Fruit fly (Drosophila melanogaster) whole organism, embryonic: ENCODE data around the gene CG7550.

Experiments
- Antp ChIP-seq: fragments of 200-800 bp; sonication (Bioruptor generic); optimal IDR thresholded peaks from 3 replicates; lab custom pipeline; 2016; ENCODE audit warnings: missing biosample characterization, missing genetic modification characterization
- BtbVII ChIP-seq: fragments of 200-800 bp; sonication (Bioruptor generic); optimal IDR thresholded peaks from 3 replicates; lab custom pipeline; 2017; ENCODE audit warnings: missing biosample characterization, mild to moderate bottlenecking, missing genetic modification characterization
- CG11093 ChIP-seq: fragments of 200-800 bp; sonication (Bioruptor generic); IDR thresholded peaks from 3 replicates; pipeline ENCODE4 v1.3.6; 2022; ENCODE audit warnings: missing biosample characterization, missing genetic modification characterization
- CG11456 ChIP-seq: fragments of 200-800 bp; sonication (Bioruptor generic); IDR thresholded peaks from 3 replicates; pipeline ENCODE4 v1.3.6; 2022; ENCODE audit warnings: missing biosample characterization, missing genetic modification characterization
- CG13287 ChIP-seq: fragments of 200-800 bp; sonication (Bioruptor generic); IDR thresholded peaks from 2 replicates; pipeline ENCODE4 v1.3.6; 2022; ENCODE audit warnings: missing biosample characterization, missing genetic modification characterization; ENCODE audit not compliant: partially characterized antibody
- CG16863 ChIP-seq: fragments of 200-800 bp; sonication (Bioruptor generic); optimal IDR thresholded peaks from 3 replicates; lab custom pipeline; 2016; ENCODE audit warnings: missing biosample characterization, missing genetic modification characterization
- CG18262 ChIP-seq: fragments of 200-800 bp; optimal IDR thresholded peaks from 3 replicates; lab custom pipeline; 2019; ENCODE audit warnings: missing biosample characterization, mild to moderate bottlenecking, missing genetic modification characterization, moderate library complexity
- CG18619 ChIP-seq: fragments of 200-800 bp; sonication (Bioruptor generic); optimal IDR thresholded peaks from 3 replicates; lab custom pipeline; 2017; ENCODE audit warnings: missing biosample characterization, mild to moderate bottlenecking, missing genetic modification characterization
- CG31224 ChIP-seq: fragments of 200-800 bp; sonication (Bioruptor generic); IDR thresholded peaks from 2 replicates; pipeline ENCODE4 v1.3.6; 2022; ENCODE audit warnings: missing biosample characterization, missing genetic modification characterization
- CG31365 ChIP-seq: fragments of 200-800 bp; sonication (Bioruptor generic); optimal IDR thresholded peaks from 2 replicates; lab custom pipeline; 2018; ENCODE audit warnings: missing biosample characterization, mild to moderate bottlenecking, missing genetic modification characterization
- CG3838 ChIP-seq: fragments of 200-800 bp; sonication (Bioruptor generic); optimal IDR thresholded peaks from 3 replicates; lab custom pipeline; 2016; ENCODE audit warnings: missing biosample characterization, missing genetic modification characterization
- CG4360 ChIP-seq: fragments of 200-800 bp; sonication (Bioruptor generic); IDR thresholded peaks from 2 replicates; pipeline ENCODE4 v1.3.6; 2022; ENCODE audit warnings: missing biosample characterization, missing genetic modification characterization
- CG6683 ChIP-seq: fragments of 200-800 bp; sonication (Bioruptor generic); optimal IDR thresholded peaks from 2 replicates; lab custom pipeline; 2017; ENCODE audit warnings: missing biosample characterization, mild to moderate bottlenecking, missing genetic modification characterization, missing genetic modification reagents
- CG7372 ChIP-seq: fragments of 200-800 bp; sonication (Bioruptor generic); IDR thresholded peaks from 2 replicates; pipeline ENCODE4 v1.3.6; 2022; ENCODE audit warnings: missing biosample characterization, missing genetic modification characterization
- CG8281 ChIP-seq: fragments of 200-800 bp; sonication (Bioruptor generic); optimal IDR thresholded peaks from 2 replicates; lab custom pipeline; 2018; ENCODE audit warnings: missing biosample characterization, mild to moderate bottlenecking, missing genetic modification characterization, moderate library complexity
- CG9932 ChIP-seq: fragments of 200-800 bp; sonication (Bioruptor generic); IDR thresholded peaks from 2 replicates; pipeline ENCODE4 v1.3.6; 2022; ENCODE audit warnings: missing biosample characterization, missing genetic modification characterization
- Chrac-16 ChIP-seq: fragments of 200-800 bp; sonication (Bioruptor generic); optimal IDR thresholded peaks from 3 replicates; lab custom pipeline; 2016; ENCODE audit warnings: missing biosample characterization, missing genetic modification characterization
- Doc2 ChIP-seq: fragments of 200-800 bp; sonication (Bioruptor generic); IDR thresholded peaks from 2 replicates; pipeline ENCODE4 v1.3.6; 2022; ENCODE audit warnings: missing biosample characterization, missing genetic modification characterization
- Doc3 ChIP-seq: fragments of 200-800 bp; sonication (Bioruptor generic); IDR thresholded peaks from 3 replicates; pipeline ENCODE4 v1.3.6; 2022; ENCODE audit warnings: missing biosample characterization, missing genetic modification characterization; ENCODE audit not compliant: partially characterized antibody
- Eip74EF ChIP-seq, 2 experiments: fragments of 200-800 bp in 1 of 2; fragments of >200 bp in 1 of 2; sonication (Bioruptor generic) in 1 of 2; optimal IDR thresholded peaks; 2 replicates each; lab custom pipeline; 2017 to 2019; ENCODE audit warnings: missing biosample characterization in 2 of 2, missing genetic modification characterization in 2 of 2, mild to moderate bottlenecking in 1 of 2, moderate library complexity in 1 of 2
- Ets97D ChIP-seq: fragments of 200-800 bp; sonication (Bioruptor generic); optimal IDR thresholded peaks from 3 replicates; lab custom pipeline; 2016; ENCODE audit warnings: missing biosample characterization, missing genetic modification characterization
- Gug ChIP-seq: fragments of 200-800 bp; sonication (Bioruptor generic); IDR thresholded peaks from 4 replicates; pipeline ENCODE4 v1.3.6; 2022; ENCODE audit warnings: missing biosample characterization, missing genetic modification characterization
- Opbp ChIP-seq: fragments of 200-800 bp; sonication (Bioruptor generic); IDR thresholded peaks from 3 replicates; pipeline ENCODE4 v1.3.6; 2022; ENCODE audit warnings: missing biosample characterization, missing genetic modification characterization; ENCODE audit not compliant: partially characterized antibody
- PHDP ChIP-seq: fragments of 200-800 bp; sonication (Bioruptor generic); optimal IDR thresholded peaks from 3 replicates; lab custom pipeline; 2018; ENCODE audit warnings: missing biosample characterization, mild to moderate bottlenecking, missing genetic modification characterization, moderate library complexity
- Poxn ChIP-seq: fragments of 200-800 bp; sonication (Bioruptor generic); IDR thresholded peaks from 2 replicates; pipeline ENCODE4 v1.3.6; 2022; ENCODE audit warnings: missing biosample characterization, missing genetic modification characterization
- Rx ChIP-seq: fragments of 200-800 bp; sonication (Bioruptor generic); IDR thresholded peaks from 2 replicates; pipeline ENCODE4 v1.3.6; 2022; ENCODE audit warnings: missing biosample characterization, missing genetic modification characterization
- Xbp1 ChIP-seq: fragments of 200-800 bp; sonication (Bioruptor generic); optimal IDR thresholded peaks from 3 replicates; lab custom pipeline; 2016; ENCODE audit warnings: missing biosample characterization, mild to moderate bottlenecking, missing genetic modification characterization
- ac ChIP-seq: fragments of 200-800 bp; sonication (Bioruptor generic); optimal IDR thresholded peaks from 3 replicates; lab custom pipeline; 2017; ENCODE audit warnings: missing biosample characterization, mild to moderate bottlenecking, missing genetic modification characterization
- cato ChIP-seq: fragments of 200-800 bp; sonication (Bioruptor generic); optimal IDR thresholded peaks from 2 replicates; lab custom pipeline; 2016; ENCODE audit warnings: missing biosample characterization, missing genetic modification characterization, borderline replicate concordance
- ci ChIP-seq: fragments of 200-800 bp; sonication (Bioruptor generic); IDR thresholded peaks from 3 replicates; pipeline ENCODE4 v1.3.6; 2022; ENCODE audit warnings: missing biosample characterization, missing genetic modification characterization
- dm ChIP-seq: fragments of 200-800 bp; sonication (Bioruptor generic); optimal IDR thresholded peaks from 3 replicates; lab custom pipeline; 2016; ENCODE audit warnings: missing biosample characterization, missing genetic modification characterization
- esg ChIP-seq: fragments of 200-800 bp; sonication (Bioruptor generic); conservative IDR thresholded peaks from 2 replicates; pipeline ENCODE4 v1.3.6; 2022; ENCODE audit warnings: missing biosample characterization, missing genetic modification characterization
- ftz-f1 ChIP-seq: fragments of 200-800 bp; sonication (Bioruptor generic); optimal IDR thresholded peaks from 2 replicates; lab custom pipeline; 2016; ENCODE audit warnings: missing biosample characterization, missing genetic modification characterization
- gem ChIP-seq: fragments of 200-800 bp; sonication (Bioruptor generic); optimal IDR thresholded peaks from 2 replicates; lab custom pipeline; 2019; ENCODE audit warnings: missing biosample characterization, mild to moderate bottlenecking, missing genetic modification characterization, moderate library complexity
- insv ChIP-seq, 2 experiments: fragments of 200-800 bp; sonication (Bioruptor generic); optimal IDR thresholded peaks; 3 replicates each; lab custom pipeline; 2016 to 2018; ENCODE audit warnings: missing biosample characterization in 2 of 2, missing genetic modification characterization in 2 of 2
- kay ChIP-seq: fragments of 200-800 bp; sonication (Bioruptor generic); optimal IDR thresholded peaks from 2 replicates; lab custom pipeline; 2016; ENCODE audit warnings: missing biosample characterization, missing genetic modification characterization
- lilli ChIP-seq: fragments of 200-800 bp; sonication (Bioruptor generic); optimal IDR thresholded peaks from 3 replicates; lab custom pipeline; 2016; ENCODE audit warnings: missing biosample characterization, missing genetic modification characterization
- lola ChIP-seq, 3 experiments: fragments of >200 bp in 2 of 3; fragments of 200-800 bp in 1 of 3; sonication (Bioruptor generic) in 1 of 3; optimal IDR thresholded peaks; 2 replicates each; lab custom pipeline; 2017 to 2019; ENCODE audit warnings: missing biosample characterization in 3 of 3, missing genetic modification characterization in 3 of 3, mild to moderate bottlenecking in 1 of 3, moderate library complexity in 1 of 3
- maf-S ChIP-seq: fragments of 200-800 bp; sonication (Bioruptor generic); optimal IDR thresholded peaks from 2 replicates; lab custom pipeline; 2016; ENCODE audit warnings: missing biosample characterization, missing genetic modification characterization
- nom ChIP-seq: fragments of 200-800 bp; sonication (Bioruptor generic); optimal IDR thresholded peaks from 2 replicates; lab custom pipeline; 2017; ENCODE audit warnings: missing biosample characterization, missing genetic modification characterization, mild to moderate bottlenecking, moderate library complexity, missing genetic modification reagents
- onecut ChIP-seq: fragments of 200-800 bp; sonication (Bioruptor generic); IDR thresholded peaks from 2 replicates; pipeline ENCODE4 v1.3.6; 2022; ENCODE audit warnings: missing biosample characterization, missing genetic modification characterization
- peb ChIP-seq: fragments of 200-800 bp; sonication (Bioruptor generic); IDR thresholded peaks from 2 replicates; pipeline ENCODE4 v1.3.6; 2022; ENCODE audit warnings: missing biosample characterization, missing genetic modification characterization
- prd ChIP-seq, 3 experiments: fragments of >200 bp in 2 of 3; fragments of 200-800 bp in 1 of 3; sonication (Bioruptor generic) in 1 of 3; optimal IDR thresholded peaks in 2 of 3; IDR thresholded peaks in 1 of 3; 2 replicates in 2 of 3; 3 replicates in 1 of 3; pipeline versions ENCODE4 v1.3.6 to Lab custom; 2017 to 2022; ENCODE audit warnings: missing biosample characterization in 1 of 3, missing genetic modification characterization in 1 of 3
- sd ChIP-seq: fragments of 200-800 bp; sonication (Bioruptor generic); optimal IDR thresholded peaks from 3 replicates; lab custom pipeline; 2018; ENCODE audit warnings: missing biosample characterization, mild to moderate bottlenecking, missing genetic modification characterization, moderate library complexity
- sens-2 ChIP-seq: fragments of 200-800 bp; sonication (Bioruptor generic); IDR thresholded peaks from 2 replicates; pipeline ENCODE4 v1.3.6; 2022; ENCODE audit warnings: missing biosample characterization, missing genetic modification characterization
- sim ChIP-seq: fragments of 200-800 bp; sonication (Bioruptor generic); IDR thresholded peaks from 2 replicates; pipeline ENCODE4 v1.3.6; 2022; ENCODE audit warnings: missing biosample characterization, missing genetic modification characterization
- usp ChIP-seq: fragments of >200 bp; optimal IDR thresholded peaks from 2 replicates; lab custom pipeline; 2017; ENCODE audit warnings: missing biosample characterization, missing genetic modification characterization
- vnd ChIP-seq: fragments of 200-800 bp; sonication (Bioruptor generic); IDR thresholded peaks from 3 replicates; pipeline ENCODE4 v1.3.6; 2022; ENCODE audit warnings: missing biosample characterization, missing genetic modification characterization; ENCODE audit not compliant: partially characterized antibody
- wek ChIP-seq: fragments of 200-800 bp; sonication (Bioruptor generic); optimal IDR thresholded peaks from 3 replicates; lab custom pipeline; 2018; ENCODE audit warnings: missing biosample characterization, mild to moderate bottlenecking, missing genetic modification characterization, moderate library complexity
- zen2 ChIP-seq: fragments of 200-800 bp; sonication (Bioruptor generic); IDR thresholded peaks from 3 replicates; pipeline ENCODE4 v1.3.6; 2022; ENCODE audit warnings: missing biosample characterization, missing genetic modification characterization; ENCODE audit not compliant: partially characterized antibody

CG7550 gene

DNA sequence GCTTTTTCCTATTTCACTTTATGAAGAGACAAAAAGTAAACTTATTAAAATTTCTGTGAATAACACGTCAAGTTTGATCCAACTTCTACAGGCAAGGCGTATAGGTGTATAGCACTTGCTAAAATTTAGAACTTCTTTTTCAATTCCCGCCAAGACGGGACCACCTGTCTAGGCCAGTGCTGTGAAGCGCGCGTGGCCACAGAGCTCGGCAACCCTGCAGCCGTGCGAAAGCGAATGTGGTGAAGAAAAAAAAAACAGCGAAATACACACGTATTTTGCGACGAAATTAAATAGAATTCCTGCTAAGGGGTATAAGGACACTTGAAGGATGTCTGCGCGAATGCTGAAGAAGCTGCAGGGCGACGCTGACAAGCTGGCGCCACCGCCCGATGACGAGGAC lies 14.2 kb downstream of the CG7550 start, which contains the start of gene Nulp1:
Nulp1 (plus strand) TSS at position 198 of the 400 bp plus-strand sequence.
- TF ChIP-seq Chrac-16 (GFP tag; lab: Kevin White, UChicago) (no peak), onecut (no peak), ftz-f1 (GFP tag; lab: Kevin White, UChicago) (peak; percentile 58), maf-S (GFP tag; lab: Kevin White, UChicago) (peak; percentile 27), Gug (GFP tag; lab: Robert Waterston, UW) (no peak), CG31365 (tag; lab: Kevin White, UChicago) (no peak), CG7372 (no peak), nom (GFP tag; lab: Kevin White, UChicago) (no peak), Eip74EF (GFP tag; optimal IDR thresholded peaks at IDR 0.05; lab: Kevin White, UChicago) (no peak), gem (tag; lab: Kevin White, UChicago) (no peak), insv (GFP tag; optimal IDR thresholded peaks at IDR 0.05; lab: Kevin White, UChicago) (no peak), PHDP (tag; lab: Kevin White, UChicago) (no peak), wek (GFP tag; lab: Kevin White, UChicago) (no peak), CG18619 (GFP tag; lab: Kevin White, UChicago) (no peak), CG9932 (GFP tag; lab: Robert Waterston, UW) (peak; percentile 50), Doc2 (no peak), Doc3 (GFP tag; lab: Robert Waterston, UW) (no peak), CG8281 (tag; lab: Kevin White, UChicago) (no peak), BtbVII (no peak), Ets97D (GFP tag; lab: Kevin White, UChicago) (peak; percentile 57), CG6683 (GFP tag; lab: Kevin White, UChicago) (no peak), Xbp1 (GFP tag; lab: Kevin White, UChicago) (peak; percentile 35), sd (tag; lab: Kevin White, UChicago) (no peak), sens-2 (GFP tag; lab: Robert Waterston, UW) (no peak), usp (no peak), peb (GFP tag; lab: Robert Waterston, UW) (no peak), CG31224 (GFP tag; lab: Robert Waterston, UW) (no peak), prd (optimal IDR thresholded peaks at IDR 0.05; lab: Kevin White, UChicago) (no peak), prd (GFP tag; IDR thresholded peaks at IDR 0.05; lab: Robert Waterston, UW) (no peak), CG11456 (GFP tag; lab: Robert Waterston, UW) (peak; percentile 7; the same call in 2 of the 3 replicates), lilli (GFP tag; lab: Kevin White, UChicago) (peak; percentile 23), kay (no peak), CG4360 (GFP tag; lab: Robert Waterston, UW) (no peak), Antp (peak; percentile 49), CG16863 (GFP tag; lab: Kevin White, UChicago) (no peak), ci (GFP tag; lab: Robert Waterston, UW) (peak; percentile 85), CG11093 (GFP tag; lab: Robert Waterston, UW) (no peak), zen2 (GFP tag; lab: Robert Waterston, UW) (no peak), CG18262 (tag; lab: Kevin White, UChicago) (no peak), Rx (GFP tag; lab: Robert Waterston, UW) (0 out of 2 replicates have a peak, but pooled peaks have one; percentile 9), Opbp (GFP tag; lab: Robert Waterston, UW) (0 out of 3 replicates have a peak, but pooled peaks have one; percentile 43), CG3838 (GFP tag; lab: Kevin White, UChicago) (no peak), CG13287 (GFP tag; lab: Robert Waterston, UW) (peak; percentile 22; the same call in 1 of the 2 replicates), esg (no peak), ac (no peak), cato (GFP tag; lab: Kevin White, UChicago) (no peak), dm (GFP tag; lab: Kevin White, UChicago) (peak; percentile 78), lola (GFP tag; optimal IDR thresholded peaks at IDR 0.05; lab: Kevin White, UChicago) (no peak), vnd (GFP tag; lab: Robert Waterston, UW) (0 out of 3 replicates have a peak, but pooled peaks have one; percentile 15), Poxn (GFP tag; lab: Robert Waterston, UW) (no peak), sim (GFP tag; lab: Robert Waterston, UW) (no peak)
